Worm (Caenorhabditis elegans): ENCODE measurements around the gene F19G12.11.
A peak's percentile ranks its signal among the peaks of the same experiment; 100 is the strongest.

The F19G12.11 gene

DNA sequence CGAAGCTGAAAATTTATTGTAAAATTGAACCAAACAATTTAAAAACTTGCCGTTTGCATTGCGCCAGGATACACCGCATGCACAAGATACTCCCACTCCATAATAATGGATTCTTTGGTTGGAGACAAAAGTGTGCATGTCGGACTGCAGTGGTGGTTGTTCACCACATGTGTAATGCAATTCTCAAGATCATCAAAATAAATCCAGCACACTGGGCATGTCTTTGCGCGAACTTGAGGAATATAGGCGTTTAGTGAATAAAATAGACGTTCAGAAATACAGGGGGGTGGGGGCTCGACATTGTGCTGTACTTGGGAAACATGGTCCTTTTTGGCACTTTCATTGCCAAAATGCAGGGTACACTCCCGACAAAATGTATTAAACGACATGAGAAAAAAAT is at the start of gene F19G12.11:
TSS of gene F19G12.11 (minus strand) at position 101 of the 400 bp plus-strand sequence.
- no peak for TF ChIP-seq unc-55 (GFP tag; optimal IDR thresholded peaks at IDR 0.05)
- TF ChIP-seq sdc-2 (tag; optimal IDR thresholded peaks at IDR 0.05): no peak
- no peak for TF ChIP-seq sox-4 (tag; optimal IDR thresholded peaks at IDR 0.05)
- TF ChIP-seq ceh-14 (tag; optimal IDR thresholded peaks at IDR 0.05): no peak
- TF ChIP-seq elt-4 (tag; optimal IDR thresholded peaks at IDR 0.05): no peak
- TF ChIP-seq unc-86 (tag; optimal IDR thresholded peaks at IDR 0.05): no peak
- TF ChIP-seq odd-2 (tag; optimal IDR thresholded peaks at IDR 0.05): no peak
- TF ChIP-seq mec-3 (tag; optimal IDR thresholded peaks at IDR 0.05; ENCODE audit: borderline replicate concordance): no peak
- no peak for TF ChIP-seq eyg-1 (tag; optimal IDR thresholded peaks at IDR 0.05)
- TF ChIP-seq pqm-1 (tag; optimal IDR thresholded peaks at IDR 0.05): no peak
- TF ChIP-seq lin-11 (tag; optimal IDR thresholded peaks at IDR 0.05): no peak
- TF ChIP-seq unc-42 (tag; optimal IDR thresholded peaks at IDR 0.05): no peak

DNA sequence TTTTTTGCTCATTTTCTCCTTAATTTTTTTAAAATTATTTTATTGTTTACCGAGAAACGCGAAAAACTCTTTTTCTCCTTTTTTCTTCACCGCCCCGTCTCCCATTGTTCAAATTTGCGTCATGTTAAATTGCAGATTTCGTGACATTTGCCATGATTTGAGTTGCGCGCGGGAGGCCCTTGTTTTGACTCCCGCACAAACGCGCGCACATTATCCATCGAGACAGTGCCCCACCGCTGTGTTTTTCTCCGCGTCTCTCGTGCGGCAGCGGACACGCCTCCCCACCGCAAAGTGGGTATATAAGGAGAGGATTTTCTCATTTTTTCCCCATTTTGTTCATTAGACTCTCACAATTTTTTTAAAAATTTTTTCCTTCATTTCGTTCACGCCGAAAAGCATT is 49.7 kb upstream of the F19G12.11 start:
- TF ChIP-seq hlh-8 (tag; optimal IDR thresholded peaks at IDR 0.05): no peak
- no peak for TF ChIP-seq ceh-22 (tag; optimal IDR thresholded peaks at IDR 0.05)
- TF ChIP-seq mec-3 (tag; optimal IDR thresholded peaks at IDR 0.05; ENCODE audit: borderline replicate concordance): no peak
- no peak for TF ChIP-seq nhr-232 (tag; optimal IDR thresholded peaks at IDR 0.05)
- TF ChIP-seq sdc-2 (tag; optimal IDR thresholded peaks at IDR 0.05): peak; percentile 4
- TF ChIP-seq K09A11.1 (tag; optimal IDR thresholded peaks at IDR 0.05; ENCODE audit: insufficient read depth): no peak
- no peak for TF ChIP-seq nfya-1 (tag; optimal IDR thresholded peaks at IDR 0.05)

DNA sequence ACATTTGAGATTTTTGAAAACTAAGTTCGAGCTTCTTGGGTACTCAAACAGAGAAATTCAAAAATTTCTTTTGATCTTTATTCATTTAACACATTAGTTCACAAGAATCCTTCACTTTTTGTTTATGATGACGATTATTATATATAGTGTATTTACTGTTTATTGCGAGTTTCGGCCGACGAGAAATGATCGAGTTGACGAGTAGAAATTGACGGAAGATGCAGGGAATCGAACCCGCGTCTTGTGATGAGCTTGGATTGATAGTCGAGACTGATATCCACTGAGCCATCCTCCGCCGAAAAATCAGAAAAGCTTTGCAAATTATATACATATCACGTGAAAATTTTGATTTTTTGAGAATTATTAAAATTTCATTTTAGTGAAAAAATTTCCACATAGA is 47.5 kb upstream of the F19G12.11 start:
- no peak for TF ChIP-seq ttx-3 (tag; optimal IDR thresholded peaks at IDR 0.05)
- TF ChIP-seq eyg-1 (tag; optimal IDR thresholded peaks at IDR 0.05): no peak
- no peak for TF ChIP-seq unc-86 (tag; optimal IDR thresholded peaks at IDR 0.05)
- TF ChIP-seq ceh-19 (GFP tag; optimal IDR thresholded peaks at IDR 0.05): no peak
- no peak for TF ChIP-seq F13H6.1 (tag; optimal IDR thresholded peaks at IDR 0.05)
- no peak for TF ChIP-seq che-1 (tag; optimal IDR thresholded peaks at IDR 0.05)
- TF ChIP-seq ceh-45 (GFP tag; IDR thresholded peaks at IDR 0.05): no peak
- no peak for TF ChIP-seq sox-2 (GFP tag; IDR thresholded peaks at IDR 0.05)
- TF ChIP-seq ceh-30 (tag; optimal IDR thresholded peaks at IDR 0.05): no peak

ce11 chrX:1472880-1473279 is 46.6 kb upstream of the F19G12.11 start, which contains the start of gene D1005.5:
Gene D1005.5 (minus strand): TSS chrX:1472980.
- TF ChIP-seq ref-2 (tag; optimal IDR thresholded peaks at IDR 0.05): no peak

ce11 chrX:1471232-1471631 is 44.9 kb upstream of the F19G12.11 start:
- TF ChIP-seq Y22D7AL.16 (tag; optimal IDR thresholded peaks at IDR 0.05): no peak
- TF ChIP-seq C38D4.7 (GFP tag; optimal IDR thresholded peaks at IDR 0.05): no peak
- TF ChIP-seq lin-11 (tag; optimal IDR thresholded peaks at IDR 0.05): no peak
- no peak for TF ChIP-seq pqm-1 (tag; optimal IDR thresholded peaks at IDR 0.05)
- no peak for TF ChIP-seq madf-2 (tag; optimal IDR thresholded peaks at IDR 0.05)
- TF ChIP-seq sox-2 (GFP tag; IDR thresholded peaks at IDR 0.05): no peak
- TF ChIP-seq ceh-48 (tag; optimal IDR thresholded peaks at IDR 0.05): no peak
- no peak for TF ChIP-seq gmeb-2 (tag; optimal IDR thresholded peaks at IDR 0.05)
- no peak for TF ChIP-seq elt-4 (tag; optimal IDR thresholded peaks at IDR 0.05)
- no peak for TF ChIP-seq rnt-1 (tag; optimal IDR thresholded peaks at IDR 0.05)
- TF ChIP-seq ceh-22 (tag; optimal IDR thresholded peaks at IDR 0.05): no peak
- TF ChIP-seq ceh-19 (GFP tag; optimal IDR thresholded peaks at IDR 0.05): no peak
- TF ChIP-seq unc-3 (GFP tag; conservative IDR thresholded peaks at IDR 0.05): no peak
- no peak for TF ChIP-seq unc-3 (tag; optimal IDR thresholded peaks at IDR 0.05)
- TF ChIP-seq C08G9.2 (tag; optimal IDR thresholded peaks at IDR 0.05): no peak
- TF ChIP-seq ceh-18 (tag; optimal IDR thresholded peaks at IDR 0.05): no peak
- TF ChIP-seq ztf-16 (tag; optimal IDR thresholded peaks at IDR 0.05): no peak
